Worm (Caenorhabditis elegans) whole organism, L4 larva: ENCODE data around the gene srg-64.

Experiments used
- F44E2.7 ChIP-seq: fragments of 200-800 bp; sonication (Bioruptor generic); IDR thresholded peaks from 2 replicates; pipeline ENCODE4 v2.1.2; 2022; ENCODE audit warnings: missing genetic modification characterization, missing compliant biosample characterization
- R02D3.7 ChIP-seq: fragments of 150-350 bp; sonication (generic microtip); optimal IDR thresholded peaks from 3 replicates; lab custom pipeline; 2014; ENCODE audit warnings: missing biosample characterization, missing genetic modification characterization
- T20F7.1 ChIP-seq: fragments of 200-800 bp; sonication (Bioruptor generic); optimal IDR thresholded peaks from 2 replicates; lab custom pipeline; 2018; ENCODE audit warnings: mild to moderate bottlenecking, missing genetic modification characterization, missing compliant biosample characterization
- T26A8.4 ChIP-seq: fragments of 200-800 bp; sonication (Bioruptor generic); IDR thresholded peaks from 2 replicates; pipeline ENCODE4 v1.3.6; 2022; ENCODE audit warnings: missing genetic modification characterization, missing compliant biosample characterization
- Y105C5A.15 ChIP-seq: fragments of 200-800 bp; sonication (Bioruptor generic); IDR thresholded peaks from 2 replicates; pipeline ENCODE4 v1.3.6; 2022; ENCODE audit warnings: missing genetic modification characterization, missing compliant biosample characterization
- ama-1 ChIP-seq: fragments of 150-350 bp; optimal IDR thresholded peaks from 2 replicates; lab custom pipeline; 2014; ENCODE audit warnings: inconsistent platforms, mixed read lengths
- arid-1 ChIP-seq: fragments of 200-800 bp; sonication (Bioruptor generic); conservative IDR thresholded peaks from 2 replicates; pipeline ENCODE4 v1.3.6; 2022; ENCODE audit warnings: missing genetic modification reagents, missing genetic modification characterization, missing compliant biosample characterization
- ceh-20 ChIP-seq: fragments of 200-800 bp; sonication (Bioruptor generic); IDR thresholded peaks from 2 replicates; pipeline ENCODE4 v1.3.6; 2022; ENCODE audit warnings: missing genetic modification reagents, missing genetic modification characterization, missing compliant biosample characterization
- ceh-28 ChIP-seq: fragments of 150-350 bp; optimal IDR thresholded peaks from 2 replicates; lab custom pipeline; 2014; ENCODE audit warnings: missing biosample characterization, missing genetic modification reagents, missing genetic modification characterization
- ceh-44 ChIP-seq: fragments of 200-800 bp; sonication (Bioruptor generic); IDR thresholded peaks from 2 replicates; pipeline ENCODE4 v1.3.6; 2022; ENCODE audit warnings: missing genetic modification reagents, missing genetic modification characterization, missing compliant biosample characterization
- ceh-62 ChIP-seq: sonication (generic microtip); optimal IDR thresholded peaks from 2 replicates; lab custom pipeline; 2017; ENCODE audit warnings: missing biosample characterization, missing genetic modification characterization
- ces-1 ChIP-seq: fragments of 150-350 bp; sonication (generic microtip); optimal IDR thresholded peaks from 4 replicates; lab custom pipeline; 2014; ENCODE audit warnings: missing biosample characterization, missing genetic modification reagents, missing genetic modification characterization
- daf-8 ChIP-seq: fragments of 200-800 bp; sonication (Bioruptor generic); IDR thresholded peaks from 2 replicates; pipeline ENCODE4 v1.3.6; 2022; ENCODE audit warnings: missing genetic modification characterization, missing compliant biosample characterization
- dmd-6 ChIP-seq: fragments of 200-800 bp; sonication (Bioruptor generic); IDR thresholded peaks from 2 replicates; pipeline ENCODE4 v1.3.6; 2022; ENCODE audit warnings: missing genetic modification reagents, missing genetic modification characterization, missing compliant biosample characterization
- dmd-8 ChIP-seq: fragments of 200-800 bp; sonication (Bioruptor generic); IDR thresholded peaks from 2 replicates; pipeline ENCODE4 v1.3.6; 2022; ENCODE audit warnings: missing genetic modification characterization, missing compliant biosample characterization
- duxl-1 ChIP-seq: sonication (generic microtip); optimal IDR thresholded peaks from 2 replicates; lab custom pipeline; 2016; ENCODE audit warnings: mild to moderate bottlenecking, missing genetic modification characterization, moderate library complexity, missing compliant biosample characterization; ENCODE audit not compliant: poor library complexity
- dve-1 ChIP-seq: sonication (generic microtip); optimal IDR thresholded peaks from 2 replicates; lab custom pipeline; 2017; ENCODE audit warnings: antibody characterized with exemption, mild to moderate bottlenecking, missing genetic modification characterization, missing compliant biosample characterization; ENCODE audit not compliant: insufficient read depth
- egl-43 ChIP-seq: fragments of 200-800 bp; sonication (Bioruptor generic); IDR thresholded peaks from 2 replicates; pipeline ENCODE4 v1.3.6; 2022; ENCODE audit warnings: missing genetic modification reagents, missing genetic modification characterization, missing compliant biosample characterization
- fkh-10 ChIP-seq: fragments of 150-350 bp; optimal IDR thresholded peaks from 2 replicates; lab custom pipeline; 2014; ENCODE audit warnings: missing biosample characterization, missing genetic modification reagents, missing genetic modification characterization
- fos-1 ChIP-seq: fragments of 150-350 bp; optimal IDR thresholded peaks from 2 replicates; lab custom pipeline; 2014; ENCODE audit warnings: missing biosample characterization, missing genetic modification characterization
- gei-8 ChIP-seq: fragments of 200-800 bp; sonication (Bioruptor generic); optimal IDR thresholded peaks from 2 replicates; lab custom pipeline; 2018; ENCODE audit warnings: mild to moderate bottlenecking, missing genetic modification characterization, missing compliant biosample characterization
- hlh-11 ChIP-seq: fragments of 200-800 bp; sonication (Bioruptor generic); optimal IDR thresholded peaks from 2 replicates; lab custom pipeline; 2018; ENCODE audit warnings: mild to moderate bottlenecking, missing genetic modification characterization, missing compliant biosample characterization
- lin-1 ChIP-seq: fragments of 200-800 bp; sonication (Bioruptor generic); IDR thresholded peaks from 2 replicates; pipeline ENCODE4 v1.3.6; 2022; ENCODE audit warnings: missing genetic modification reagents, missing genetic modification characterization, missing compliant biosample characterization
- madf-5 ChIP-seq, 2 experiments: fragments of 200-800 bp; sonication (Bioruptor generic); IDR thresholded peaks; 2 replicates each; pipeline ENCODE4 v1.3.6; 2022; ENCODE audit warnings: missing compliant biosample characterization in 2 of 2, missing genetic modification characterization in 2 of 2
- madf-9 ChIP-seq: fragments of 200-800 bp; sonication (Bioruptor generic); conservative IDR thresholded peaks from 2 replicates; pipeline ENCODE4 v1.3.6; 2022; ENCODE audit warnings: missing genetic modification reagents, missing genetic modification characterization, missing compliant biosample characterization
- mdl-1 ChIP-seq, 2 experiments: fragments of 150-350 bp in 1 of 2; sonication (generic microtip) in 1 of 2; optimal IDR thresholded peaks; 2 replicates each; lab custom pipeline; 2014 to 2017; ENCODE audit warnings: missing biosample characterization in 2 of 2, missing genetic modification characterization in 2 of 2
- mdt-29 ChIP-seq: fragments of 200-800 bp; sonication (Bioruptor generic); IDR thresholded peaks from 2 replicates; pipeline ENCODE4 v1.3.6; 2022; ENCODE audit warnings: missing genetic modification reagents, missing genetic modification characterization, missing compliant biosample characterization
- mes-2 ChIP-seq: sonication (generic microtip); optimal IDR thresholded peaks from 2 replicates; lab custom pipeline; 2016; ENCODE audit warnings: missing genotype, mild to moderate bottlenecking, missing genetic modification characterization, missing compliant biosample characterization; ENCODE audit not compliant: poor library complexity, severe bottlenecking
- mxl-2 ChIP-seq: fragments of 200-800 bp; sonication (Bioruptor generic); conservative IDR thresholded peaks from 2 replicates; pipeline ENCODE4 v1.3.6; 2022; ENCODE audit warnings: missing genetic modification reagents, missing genetic modification characterization, missing compliant biosample characterization
- mxl-3 ChIP-seq: fragments of 200-800 bp; sonication (Bioruptor generic); optimal IDR thresholded peaks from 2 replicates; lab custom pipeline; 2018; ENCODE audit warnings: mild to moderate bottlenecking, missing genetic modification characterization, missing compliant biosample characterization
- nhr-10 ChIP-seq: fragments of 150-350 bp; optimal IDR thresholded peaks from 2 replicates; lab custom pipeline; 2014; ENCODE audit warnings: missing biosample characterization, missing genetic modification characterization
- nhr-11 ChIP-seq: fragments of 150-350 bp; optimal IDR thresholded peaks from 2 replicates; lab custom pipeline; 2014; ENCODE audit warnings: missing biosample characterization, missing genetic modification characterization
- nhr-25 ChIP-seq: sonication (generic microtip); optimal IDR thresholded peaks from 2 replicates; lab custom pipeline; 2017; ENCODE audit warnings: missing genetic modification characterization, mild to moderate bottlenecking, missing compliant biosample characterization, antibody characterized with exemption, moderate library complexity, borderline replicate concordance; ENCODE audit not compliant: insufficient read depth
- nhr-28 ChIP-seq: fragments of 150-350 bp; optimal IDR thresholded peaks from 2 replicates; lab custom pipeline; 2014; ENCODE audit warnings: missing biosample characterization, missing genetic modification characterization
- nhr-77 ChIP-seq: fragments of 150-350 bp; optimal IDR thresholded peaks from 2 replicates; lab custom pipeline; 2014; ENCODE audit warnings: missing biosample characterization, missing genetic modification characterization
- pha-4 ChIP-seq, 2 experiments: fragments of 150-350 bp in 1 of 2; fragments of 200-800 bp in 1 of 2; sonication (Bioruptor generic) in 1 of 2; IDR thresholded peaks in 1 of 2; optimal IDR thresholded peaks in 1 of 2; 2 replicates each; pipeline versions ENCODE4 v1.3.6 to Lab custom; 2014 to 2022; ENCODE audit warnings: missing genetic modification characterization in 2 of 2, missing genetic modification reagents in 2 of 2, missing biosample characterization in 1 of 2, missing compliant biosample characterization in 1 of 2
- pqm-1 ChIP-seq: sonication (generic microtip); optimal IDR thresholded peaks from 2 replicates; lab custom pipeline; 2017; ENCODE audit warnings: missing biosample characterization, missing genetic modification characterization
- rbr-2 ChIP-seq: sonication (generic microtip); optimal IDR thresholded peaks from 2 replicates; lab custom pipeline; 2016; ENCODE audit warnings: missing genotype, missing genetic modification characterization, missing compliant biosample characterization
- saeg-2 ChIP-seq: fragments of 200-800 bp; sonication (Bioruptor generic); IDR thresholded peaks from 2 replicates; pipeline ENCODE4 v1.3.6; 2022; ENCODE audit warnings: missing genetic modification reagents, missing genetic modification characterization, missing compliant biosample characterization
- skn-1 ChIP-seq: fragments of 150-350 bp; optimal IDR thresholded peaks from 2 replicates; lab custom pipeline; 2014; ENCODE audit warnings: missing biosample characterization, missing genetic modification characterization
- spr-3 ChIP-seq: fragments of 200-800 bp; sonication (Bioruptor generic); optimal IDR thresholded peaks from 2 replicates; lab custom pipeline; 2018; ENCODE audit warnings: mild to moderate bottlenecking, missing genetic modification characterization, missing compliant biosample characterization
- tag-97 ChIP-seq: fragments of 200-800 bp; sonication (Bioruptor generic); IDR thresholded peaks from 2 replicates; pipeline ENCODE4 v1.3.6; 2022; ENCODE audit warnings: missing genetic modification characterization, missing compliant biosample characterization
- unc-62 ChIP-seq, 3 experiments: fragments of 150-350 bp in 1 of 3; sonication (generic microtip); optimal IDR thresholded peaks in 2 of 3; peaks in 1 of 3; 1 replicate in 1 of 3; 2 replicates in 2 of 3; lab custom pipeline; 2014 to 2017; ENCODE audit warnings: missing biosample characterization in 3 of 3, missing genetic modification characterization in 3 of 3, missing genetic modification reagents in 3 of 3, missing genotype in 1 of 3
- zfp-2 ChIP-seq: sonication (generic microtip); optimal IDR thresholded peaks from 2 replicates; lab custom pipeline; 2016; ENCODE audit warnings: mild to moderate bottlenecking, missing genetic modification characterization, missing compliant biosample characterization
- zfp-3 ChIP-seq: fragments of 200-800 bp; sonication (Bioruptor generic); conservative IDR thresholded peaks from 2 replicates; pipeline ENCODE4 v1.3.6; 2022; ENCODE audit warnings: missing genetic modification reagents, missing genetic modification characterization, missing compliant biosample characterization
- ztf-7 ChIP-seq: fragments of 150-350 bp; optimal IDR thresholded peaks from 2 replicates; lab custom pipeline; 2014; ENCODE audit warnings: missing biosample characterization, missing genetic modification characterization

The srg-64 gene

DNA sequence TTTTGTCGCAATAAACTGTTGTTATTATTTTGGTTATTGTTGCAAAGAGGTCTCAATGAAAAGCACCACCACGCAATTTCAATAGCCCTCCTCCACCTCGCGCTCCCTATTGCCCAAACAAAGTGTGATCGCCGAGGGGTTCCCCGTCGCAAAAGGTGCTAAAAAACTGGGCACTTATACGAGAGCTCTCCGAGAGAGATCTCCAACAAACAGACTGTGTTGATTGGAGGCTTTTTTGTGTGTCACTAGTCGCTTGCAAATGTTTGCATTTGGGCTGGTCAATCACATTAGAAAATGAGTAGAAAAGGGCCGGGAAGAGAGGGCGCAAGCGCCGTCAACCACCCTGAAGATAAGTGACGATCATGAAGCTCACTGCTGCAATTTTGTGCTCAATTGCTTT, 44.0 kb downstream of the srg-64 start, which contains the start of gene ZK662.2:
TSS of gene ZK662.2 (plus strand) at position 301 of the 400 bp plus-strand sequence.
- TF ChIP-seq F44E2.7 (0 out of 2 replicates have a peak, but pooled peaks have one; percentile 8), skn-1 (tag; lab: Kevin White, UChicago) (no peak), pqm-1 (tag; lab: Kevin White, UChicago) (no peak)
- TF ChIP-seq, all 104 proteins: peak for 1

DNA sequence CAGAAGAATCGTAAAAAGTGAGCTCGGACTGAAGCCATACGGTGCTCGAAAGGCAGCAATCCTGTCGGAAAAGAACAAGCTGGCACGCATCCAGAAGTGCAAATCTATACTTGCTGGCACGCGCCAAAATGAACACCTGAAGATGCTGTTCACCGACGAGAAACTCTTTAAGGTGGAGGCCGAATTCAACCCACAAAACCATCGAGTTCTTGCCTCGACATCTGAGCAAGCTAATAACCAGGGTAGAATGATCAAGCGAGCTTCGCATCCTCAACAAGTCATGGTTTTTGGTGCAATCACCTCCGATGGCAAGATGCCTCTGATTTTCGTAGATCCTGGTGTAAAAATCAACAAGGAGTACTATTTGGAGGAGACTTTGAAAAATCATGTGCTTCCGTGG, 47.0 kb downstream of the srg-64 start:
- TF ChIP-seq gei-8 (GFP tag; lab: Kevin White, UChicago) (no peak), spr-3 (GFP tag; lab: Kevin White, UChicago) (no peak), T26A8.4 (GFP tag; lab: Robert Waterston, UW) (no peak), unc-62 (GFP tag; optimal IDR thresholded peaks at IDR 0.05 in 1 of 2; lab: Kevin White, UChicago) (peak in 1 of 2 experiments; percentile 96), unc-62 (tag; optimal IDR thresholded peaks at IDR 0.05; lab: Kevin White, UChicago) (no peak), T20F7.1 (no peak), ceh-62 (tag; lab: Kevin White, UChicago) (no peak), nhr-77 (tag; lab: Kevin White, UChicago) (no peak)

DNA sequence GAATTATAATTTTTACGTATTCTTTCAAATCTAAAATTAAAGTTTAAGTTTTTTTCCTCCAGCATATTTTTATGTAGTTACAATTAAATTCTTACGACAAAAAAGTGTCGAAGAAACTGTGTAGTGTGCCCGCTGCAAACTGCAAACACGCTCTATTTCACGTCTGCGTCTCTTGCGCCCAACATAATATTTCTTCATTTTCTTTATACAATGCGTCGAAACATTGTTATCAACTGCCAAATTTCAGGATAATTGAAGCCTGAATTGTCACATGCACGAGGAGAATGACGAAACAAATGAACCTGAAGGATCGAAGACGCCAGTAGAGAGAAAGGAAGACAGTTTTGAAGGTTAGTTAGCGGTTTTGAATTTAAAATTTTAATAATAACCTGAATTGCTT, 51.2 kb downstream of the srg-64 start, which contains the start of gene C03H12.1:
TSS of gene C03H12.1 (plus strand) at position 206 of the 400 bp plus-strand sequence.
- no peak for TF ChIP-seq daf-8 (GFP tag; lab: Robert Waterston, UW)
- TF ChIP-seq pqm-1 (tag; lab: Kevin White, UChicago), result peak; percentile 4
- TF ChIP-seq madf-9, result no peak
- TF ChIP-seq zfp-2, result no peak
- peak; percentile 85 for TF ChIP-seq nhr-28 (tag; lab: Kevin White, UChicago)
- no peak for TF ChIP-seq ces-1 (GFP tag; lab: Kevin White, UChicago)
- no peak for TF ChIP-seq arid-1 (GFP tag; lab: Robert Waterston, UW)
- no peak for TF ChIP-seq ceh-44 (GFP tag; lab: Robert Waterston, UW)
- TF ChIP-seq ceh-62 (tag; lab: Kevin White, UChicago), result no peak
- peak; percentile 34 for TF ChIP-seq mxl-3 (GFP tag; lab: Kevin White, UChicago)
- TF ChIP-seq dve-1 (tag; lab: Kevin White, UChicago), result peak; percentile 71
- TF ChIP-seq nhr-25 (tag; lab: Kevin White, UChicago), result no peak
- peak; percentile 75 for TF ChIP-seq dmd-6 (GFP tag; lab: Robert Waterston, UW)
- no peak for TF ChIP-seq duxl-1
- TF ChIP-seq mdl-1 (tag; optimal IDR thresholded peaks at IDR 0.05; lab: Kevin White, UChicago), result peak in 1 of 2 experiments; percentile 31
- no peak for TF ChIP-seq nhr-77 (tag; lab: Kevin White, UChicago)
- TF ChIP-seq saeg-2, result no peak
- TF ChIP-seq Y105C5A.15 (GFP tag; lab: Robert Waterston, UW), result no peak
- no peak for TF ChIP-seq ceh-20 (GFP tag; lab: Robert Waterston, UW)
- TF ChIP-seq egl-43 (GFP tag; lab: Robert Waterston, UW), result no peak
- no peak for TF ChIP-seq T26A8.4 (GFP tag; lab: Robert Waterston, UW)
- TF ChIP-seq tag-97, result no peak
- no peak for TF ChIP-seq mxl-2 (GFP tag; lab: Robert Waterston, UW)
- TF ChIP-seq hlh-11, result peak; percentile 63
- TF ChIP-seq rbr-2, result no peak
- TF ChIP-seq mes-2, result peak; percentile 41
- TF ChIP-seq lin-1 (GFP tag; lab: Robert Waterston, UW), result no peak
- no peak for TF ChIP-seq pha-4 (GFP tag; IDR thresholded peaks at IDR 0.05; lab: Robert Waterston, UW)
- no peak for TF ChIP-seq pha-4 (tag; optimal IDR thresholded peaks at IDR 0.05; lab: Kevin White, UChicago)
- TF ChIP-seq zfp-3, result no peak
- no peak for TF ChIP-seq gei-8 (GFP tag; lab: Kevin White, UChicago)
- no peak for TF ChIP-seq dmd-8
- TF ChIP-seq nhr-11 (tag; lab: Kevin White, UChicago), result no peak
- TF ChIP-seq mdt-29 (GFP tag; lab: Robert Waterston, UW), result no peak
- no peak for TF ChIP-seq nhr-10 (tag; lab: Kevin White, UChicago)
- TF ChIP-seq fos-1, result no peak
- TF ChIP-seq fkh-10 (GFP tag; lab: Kevin White, UChicago), result no peak
- TF ChIP-seq ama-1 (lab: Kevin White, UChicago), result no peak
- no peak for TF ChIP-seq R02D3.7
- TF ChIP-seq ztf-7 (tag; lab: Kevin White, UChicago), result no peak
- no peak for TF ChIP-seq ceh-28 (tag; lab: Kevin White, UChicago)
- TF ChIP-seq madf-5 (GFP tag; IDR thresholded peaks at IDR 0.05; lab: Robert Waterston, UW), result no peak
